Worm (Caenorhabditis elegans): ENCODE results near the gene C06G4.4.

C06G4.4 gene

DNA sequence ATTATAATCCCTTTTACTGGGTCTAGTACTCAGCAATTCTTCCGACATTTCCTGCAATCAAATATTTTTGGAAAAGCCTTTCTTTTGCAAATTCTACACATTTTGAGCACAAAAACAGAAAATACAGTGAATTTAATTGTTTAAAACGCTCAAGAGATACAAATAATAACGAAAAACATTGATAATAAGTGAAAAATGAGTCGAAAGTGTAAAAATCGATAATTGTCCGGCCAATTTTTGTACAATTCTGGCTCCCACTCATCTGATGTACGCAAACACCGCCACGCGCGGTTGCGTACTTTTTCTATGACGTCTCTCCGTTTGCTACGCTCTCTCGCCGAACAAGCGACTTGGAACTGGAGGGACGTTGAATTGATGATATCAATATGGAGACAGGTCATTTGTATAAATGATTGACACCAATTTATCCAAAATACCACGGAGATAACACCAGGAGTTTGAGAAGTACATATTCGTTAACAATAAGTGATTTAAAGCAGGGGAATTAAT lies 43.3 kb upstream of the C06G4.4 start, which contains the start of gene lin-36 (continued):
- TF ChIP-seq ceh-82 (tag; optimal IDR thresholded peaks at IDR 0.05) (peak; percentile 71 to 91 (median 84)), mef-2 (tag; optimal IDR thresholded peaks at IDR 0.05) (no peak), sptf-1 (tag; optimal IDR thresholded peaks at IDR 0.05) (no peak), unc-30 (tag; optimal IDR thresholded peaks at IDR 0.05) (no peak), F16B12.6 (tag; optimal IDR thresholded peaks at IDR 0.05) (peak; percentile 99), nhr-28 (tag; optimal IDR thresholded peaks at IDR 0.05) (no peak), swsn-7 (tag; optimal IDR thresholded peaks at IDR 0.05) (peak; percentile 85), dpl-1 (GFP tag; optimal IDR thresholded peaks at IDR 0.05) (peak; percentile 78 to 88 (median 88)), nhr-71 (tag; optimal IDR thresholded peaks at IDR 0.05) (peak; percentile 90), snpc-4 (tag; optimal IDR thresholded peaks at IDR 0.05) (peak; percentile 52), unc-98 (GFP tag; IDR thresholded peaks at IDR 0.05) (no peak), alr-1 (tag; optimal IDR thresholded peaks at IDR 0.05; ENCODE audit: borderline replicate concordance) (no peak), tlp-1 (tag; optimal IDR thresholded peaks at IDR 0.05) (no peak), ceh-90 (tag; optimal IDR thresholded peaks at IDR 0.05) (no peak), ets-5 (GFP tag; IDR thresholded peaks at IDR 0.05) (no peak), efl-3 (GFP tag; optimal IDR thresholded peaks at IDR 0.05) (no peak), snu-23 (GFP tag; optimal IDR thresholded peaks at IDR 0.05) (peak; percentile 91), xbp-1 (tag; optimal IDR thresholded peaks at IDR 0.05) (peak; percentile 79), hpl-2 (GFP tag; optimal IDR thresholded peaks at IDR 0.05) (no peak), nhr-47 (tag; optimal IDR thresholded peaks at IDR 0.05) (peak; percentile 86), nhr-20 (tag; optimal IDR thresholded peaks at IDR 0.05) (peak; percentile 76), unc-130 (tag; optimal IDR thresholded peaks at IDR 0.05) (peak; percentile 73), nhr-84 (tag; optimal IDR thresholded peaks at IDR 0.05) (no peak), nhr-11 (tag; optimal IDR thresholded peaks at IDR 0.05) (no peak), efl-1 (optimal IDR thresholded peaks at IDR 0.05) (peak; percentile 86 to 91), efl-1 (GFP tag; optimal IDR thresholded peaks at IDR 0.05 in 1 of 2) (peak; percentile 87 to 99), zip-4 (GFP tag; optimal IDR thresholded peaks at IDR 0.05) (peak; percentile 38), grh-1 (GFP tag; IDR thresholded peaks at IDR 0.05) (peak; percentile 78), nhr-90 (tag; optimal IDR thresholded peaks at IDR 0.05; ENCODE audit: poor library complexity) (peak; percentile 62), pag-3 (tag; optimal IDR thresholded peaks at IDR 0.05; ENCODE audit: borderline replicate concordance, insufficient read depth) (no peak), egl-27 (tag; optimal IDR thresholded peaks at IDR 0.05) (peak in 1 of 2 experiments; percentile 6), aly-2 (tag; optimal IDR thresholded peaks at IDR 0.05) (no peak), hlh-17 (GFP tag; optimal IDR thresholded peaks at IDR 0.05; ENCODE audit: borderline replicate concordance) (no peak), mep-1 (tag; optimal IDR thresholded peaks at IDR 0.05) (peak; percentile 94), unc-86 (tag; optimal IDR thresholded peaks at IDR 0.05) (peak; percentile 84), Y116A8C.19 (tag; optimal IDR thresholded peaks at IDR 0.05; ENCODE audit: borderline replicate concordance) (no peak), ces-1 (GFP tag; optimal IDR thresholded peaks at IDR 0.05) (no peak), ama-1 (optimal IDR thresholded peaks at IDR 0.05) (no peak), isw-1 (GFP tag; IDR thresholded peaks at IDR 0.05) (peak; percentile 74), fkh-8 (tag; optimal IDR thresholded peaks at IDR 0.05) (peak; percentile 80), rnt-1 (tag; optimal IDR thresholded peaks at IDR 0.05) (peak; percentile 89), vab-15 (tag; optimal IDR thresholded peaks at IDR 0.05) (peak; percentile 64), egl-13 (tag; optimal IDR thresholded peaks at IDR 0.05) (peak; percentile 44), skn-1 (tag; optimal IDR thresholded peaks at IDR 0.05) (peak; percentile 82), C04F5.9 (tag; optimal IDR thresholded peaks at IDR 0.05) (peak; percentile 74), ztf-4 (tag; optimal IDR thresholded peaks at IDR 0.05) (peak; percentile 62), irx-1 (tag; optimal IDR thresholded peaks at IDR 0.05) (peak; percentile 69), nhr-12 (tag; optimal IDR thresholded peaks at IDR 0.05) (no peak), lin-35 (GFP tag; optimal IDR thresholded peaks at IDR 0.05) (peak; percentile 85 to 94), nhr-19 (GFP tag; conservative IDR thresholded peaks at IDR 0.05) (peak; percentile 76)

Measured in whole organism, L1 larva.